Worm (Caenorhabditis elegans) whole organism, L4/young adult: ENCODE data around the gene srx-93.
"Not testable (repeated sequence)": the region's sequence is repeated elsewhere in the genome, so short reads cannot be mapped to it uniquely, and the experiment has no call there.

Source experiments
- W03F9.2 ChIP-seq: fragments of 150-350 bp; optimal IDR thresholded peaks from 2 replicates; lab custom pipeline; 2014; ENCODE audit warnings: missing biosample characterization, missing genetic modification characterization
- dao-5 ChIP-seq: sonication (generic microtip); optimal IDR thresholded peaks from 2 replicates; lab custom pipeline; 2016; ENCODE audit warnings: missing genotype, missing genetic modification characterization, moderate library complexity, missing compliant biosample characterization
- him-1 ChIP-seq: sonication (generic microtip); optimal IDR thresholded peaks from 2 replicates; lab custom pipeline; 2016; ENCODE audit warnings: missing genotype, missing genetic modification reagents, missing genetic modification characterization, missing compliant biosample characterization

The srx-93 gene

ce11 chrV:3626944-3627343, 6.4 kb upstream of the srx-93 start, which contains the start of gene F59B1.4:
Gene F59B1.4 (minus strand): TSS chrV:3627044.
- TF ChIP-seq him-1 (tag; lab: Kevin White, UChicago), result no peak
- TF ChIP-seq W03F9.2, result no peak
- no peak for TF ChIP-seq dao-5

- no peak for TF ChIP-seq him-1 (tag; lab: Kevin White, UChicago)
- TF ChIP-seq W03F9.2, result no peak
- TF ChIP-seq dao-5, result no peak
These were observed 3.7 kb downstream of the srx-93 start for ce11 chrV:3616844-3617243.

ce11 chrV:3614397-3614796, 6.1 kb downstream of the srx-93 start, which contains the start of gene T22F3.11:
Gene T22F3.11 (minus strand): TSS chrV:3614553.
- no peak for TF ChIP-seq W03F9.2
- no peak for TF ChIP-seq him-1 (tag; lab: Kevin White, UChicago)
- TF ChIP-seq dao-5, result no peak

- no peak for TF ChIP-seq him-1 (tag; lab: Kevin White, UChicago)
- no peak for TF ChIP-seq W03F9.2
- no peak for TF ChIP-seq dao-5
These were observed 7.5 kb downstream of the srx-93 start for ce11 chrV:3613042-3613441.

ce11 chrV:3611654-3612053, 8.9 kb downstream of the srx-93 start, which contains the start of gene T22F3.10:
Gene T22F3.10 (minus strand): TSS chrV:3611754.
- no peak for TF ChIP-seq him-1 (tag; lab: Kevin White, UChicago)

- no peak for TF ChIP-seq W03F9.2
- TF ChIP-seq him-1 (tag; lab: Kevin White, UChicago), result no peak
- no peak for TF ChIP-seq dao-5
These were observed 9.8 kb downstream of the srx-93 start for ce11 chrV:3610709-3611108.

- TF ChIP-seq dao-5 (no peak), him-1 (tag; lab: Kevin White, UChicago) (no peak), W03F9.2 (no peak)
These were observed 14.1 kb downstream of the srx-93 start for ce11 chrV:3606391-3606790.

ce11 chrV:3605325-3605724, 15.2 kb downstream of the srx-93 start, which contains the start of gene T22F3.8:
Gene T22F3.8 (minus strand): TSS chrV:3605425.
- TF ChIP-seq him-1 (tag; lab: Kevin White, UChicago) (no peak), dao-5 (no peak), W03F9.2 (no peak)

- TF ChIP-seq him-1 (tag; lab: Kevin White, UChicago), result no peak
- TF ChIP-seq W03F9.2, result no peak
- TF ChIP-seq dao-5, result no peak
These were observed 19.9 kb downstream of the srx-93 start, which contains the start of gene T22F3.7 for ce11 chrV:3600570-3600969. Gene T22F3.7 (minus strand): TSS chrV:3600670.

- TF ChIP-seq dao-5; W03F9.2; him-1 (tag; lab: Kevin White, UChicago): not testable (repeated sequence)
These were observed 23.5 kb downstream of the srx-93 start, which contains the start of gene srh-212 for ce11 chrV:3597052-3597451. Gene srh-212 (minus strand): TSS chrV:3597152.

- TF ChIP-seq W03F9.2 (no peak), him-1 (tag; lab: Kevin White, UChicago) (no peak), dao-5 (no peak)
These were observed 25.6 kb downstream of the srx-93 start, which contains the start of gene srh-213 for ce11 chrV:3594936-3595335. Gene srh-213 (minus strand): TSS chrV:3595036.

- no peak for TF ChIP-seq W03F9.2
- TF ChIP-seq dao-5, result no peak
- TF ChIP-seq him-1 (tag; lab: Kevin White, UChicago), result no peak
These were observed 28.4 kb downstream of the srx-93 start, which contains the start of gene T22F3.12 for ce11 chrV:3592099-3592498. Gene T22F3.12 (minus strand): TSS chrV:3592199.

ce11 chrV:3588223-3588622, 32.3 kb downstream of the srx-93 start:
- TF ChIP-seq W03F9.2 (no peak), dao-5 (no peak)

ce11 chrV:3587633-3588032, 32.9 kb downstream of the srx-93 start:
- TF ChIP-seq dao-5, result no peak
- TF ChIP-seq him-1 (tag; lab: Kevin White, UChicago), result no peak
- TF ChIP-seq W03F9.2, result no peak

- TF ChIP-seq dao-5 (no peak), him-1 (tag; lab: Kevin White, UChicago) (no peak), W03F9.2 (no peak)
These were observed 34.4 kb downstream of the srx-93 start, which contains the start of the genes rpl-11.1 and T22F3.2 for ce11 chrV:3586014-3586689. Gene rpl-11.1 (minus strand): TSS chrV:3586064. Gene T22F3.2 (plus strand): TSS chrV:3586639.
